Fruit fly (Drosophila melanogaster) whole organism, wandering third instar larva: Measurements from ENCODE around the gene CG32333.
A peak's percentile ranks its signal among the peaks of the same experiment; 100 is the strongest.

Experiments used
- OdsH ChIP-seq: fragments of 200-800 bp; sonication (Bioruptor generic); optimal IDR thresholded peaks from 2 replicates; lab custom pipeline; 2016; ENCODE audit warnings: missing biosample characterization, mild to moderate bottlenecking, missing genetic modification characterization
- psq ChIP-seq: fragments of 200-800 bp; sonication (Bioruptor generic); optimal IDR thresholded peaks from 3 replicates; lab custom pipeline; 2017; ENCODE audit warnings: missing biosample characterization, mild to moderate bottlenecking, missing genetic modification characterization, moderate library complexity

dm6 chr3L:1300076-1300635, 24.4 kb downstream of the CG32333 start:
- peak; percentile 84 for TF ChIP-seq OdsH (GFP tag; lab: Kevin White, UChicago)
- TF ChIP-seq psq (GFP tag; lab: Kevin White, UChicago): peak; percentile 79
